Worm (Caenorhabditis elegans) whole organism, late embryonic: ENCODE results near the gene frpr-3.

ENCODE experiments used
- T23F11.4 ChIP-seq: fragments of 200-800 bp; sonication (Bioruptor generic); optimal IDR thresholded peaks from 2 replicates; lab custom pipeline; 2018; ENCODE audit warnings: mild to moderate bottlenecking, missing genetic modification characterization, missing compliant biosample characterization
- Y22D7AL.16 ChIP-seq: sonication (generic microtip); optimal IDR thresholded peaks from 2 replicates; lab custom pipeline; 2016; ENCODE audit warnings: missing genetic modification characterization, missing compliant biosample characterization
- ceh-6 ChIP-seq: fragments of 200-800 bp; sonication (Bioruptor generic); optimal IDR thresholded peaks from 2 replicates; lab custom pipeline; 2018; ENCODE audit warnings: mild to moderate bottlenecking, missing genetic modification characterization, missing compliant biosample characterization
- dmd-4 ChIP-seq: sonication (generic microtip); optimal IDR thresholded peaks from 2 replicates; lab custom pipeline; 2016; ENCODE audit warnings: borderline replicate concordance, missing genetic modification characterization, missing compliant biosample characterization
- dve-1 ChIP-seq: sonication (generic microtip); optimal IDR thresholded peaks from 2 replicates; lab custom pipeline; 2017; ENCODE audit warnings: antibody characterized with exemption, mild to moderate bottlenecking, missing genetic modification characterization, missing compliant biosample characterization
- eyg-1 ChIP-seq: sonication (generic microtip); optimal IDR thresholded peaks from 2 replicates; lab custom pipeline; 2016; ENCODE audit warnings: missing genotype, missing genetic modification characterization, missing compliant biosample characterization
- fax-1 ChIP-seq: sonication (generic microtip); optimal IDR thresholded peaks from 2 replicates; lab custom pipeline; 2016; ENCODE audit warnings: missing genotype, missing genetic modification characterization, missing compliant biosample characterization
- lin-11 ChIP-seq: fragments of 200-800 bp; sonication (Bioruptor generic); optimal IDR thresholded peaks from 2 replicates; lab custom pipeline; 2018; ENCODE audit warnings: mild to moderate bottlenecking, missing genetic modification characterization, missing compliant biosample characterization
- nhr-11 ChIP-seq: fragments of 150-350 bp; optimal IDR thresholded peaks from 2 replicates; lab custom pipeline; 2014; ENCODE audit warnings: missing biosample characterization, missing genetic modification characterization
- pag-3 ChIP-seq: sonication (generic microtip); optimal IDR thresholded peaks from 2 replicates; lab custom pipeline; 2016; ENCODE audit warnings: missing compliant biosample characterization, missing genetic modification characterization, borderline replicate concordance
- pat-9 ChIP-seq: fragments of 200-800 bp; sonication (Bioruptor generic); optimal IDR thresholded peaks from 2 replicates; lab custom pipeline; 2018; ENCODE audit warnings: mild to moderate bottlenecking, missing genetic modification characterization, moderate library complexity, missing compliant biosample characterization
- pqm-1 ChIP-seq: sonication (generic microtip); optimal IDR thresholded peaks from 2 replicates; lab custom pipeline; 2016; ENCODE audit warnings: missing genetic modification characterization, missing compliant biosample characterization
- unc-42 ChIP-seq: sonication (generic microtip); optimal IDR thresholded peaks from 2 replicates; lab custom pipeline; 2016; ENCODE audit warnings: missing genotype, missing genetic modification characterization, missing compliant biosample characterization

ce11 chrV:7760174-7760573, 10.9 kb upstream of the frpr-3 start, which contains the start of gene hint-3:
- TF ChIP-seq pat-9, result no peak
- no peak for TF ChIP-seq Y22D7AL.16 (tag; lab: Kevin White, UChicago)
- no peak for TF ChIP-seq eyg-1 (tag; lab: Kevin White, UChicago)
- no peak for TF ChIP-seq fax-1
- TF ChIP-seq pag-3 (tag; lab: Kevin White, UChicago), result no peak
- TF ChIP-seq lin-11 (tag; lab: Kevin White, UChicago), result no peak
- no peak for TF ChIP-seq unc-42
- TF ChIP-seq dve-1, result no peak
- no peak for TF ChIP-seq ceh-6
- no peak for TF ChIP-seq dmd-4 (tag; lab: Kevin White, UChicago)
- TF ChIP-seq nhr-11 (tag; lab: Kevin White, UChicago), result no peak
- TF ChIP-seq T23F11.4, result no peak
- no peak for TF ChIP-seq pqm-1 (tag; lab: Kevin White, UChicago)
